Fruit fly (Drosophila melanogaster) S2 (cell line): ENCODE measurements around the gene PKD.

Experiments used
- CG8478 ChIP-seq: fragments of >200 bp; optimal IDR thresholded peaks from 2 replicates; lab custom pipeline; 2018
- CTCF ChIP-seq, 2 experiments: fragments of >200 bp; optimal IDR thresholded peaks; 2 replicates each; lab custom pipeline; 2018

DNA sequence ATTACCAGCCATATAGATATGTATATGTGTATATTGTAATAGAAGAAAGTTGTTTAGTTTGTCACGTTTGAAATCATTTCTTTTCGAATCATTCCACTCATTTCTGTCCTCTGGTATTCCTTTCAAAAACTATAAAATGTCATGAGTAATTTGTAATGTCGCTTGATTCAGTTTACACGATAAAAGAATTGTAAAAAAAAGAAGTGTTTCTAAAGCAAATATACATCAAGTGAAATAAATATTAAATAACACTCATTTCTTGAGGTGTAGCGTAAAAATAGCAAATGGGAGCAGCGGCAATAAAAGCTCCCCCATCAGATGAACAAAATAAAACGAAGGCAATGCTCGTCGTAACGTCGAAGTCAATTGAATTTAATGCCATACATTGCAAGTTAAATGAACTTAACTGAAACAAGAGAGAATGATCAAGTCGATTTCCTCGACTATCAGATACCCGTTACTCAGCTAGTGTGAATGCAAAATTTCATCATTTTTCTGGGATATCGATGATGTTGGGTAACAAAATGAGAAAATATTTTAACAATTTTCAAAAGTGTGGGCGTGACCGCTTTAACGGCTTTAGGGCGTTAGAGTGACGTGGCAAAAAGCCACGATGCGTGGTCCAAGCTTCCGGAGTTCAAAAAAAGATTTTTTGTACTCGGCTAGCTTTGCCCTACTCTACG is 18.8 kb downstream of the PKD start:
- TF ChIP-seq CG8478 (lab: Kevin White, UChicago) (no peak), CTCF (optimal IDR thresholded peaks at IDR 0.05; lab: Kevin White, UChicago) (no peak)
